Worm (Caenorhabditis elegans) whole organism, young adult: Measurements from ENCODE around the gene F48E8.8.

Experiments used
- F39B2.1 ChIP-seq: fragments of 200-800 bp; sonication (Bioruptor generic); IDR thresholded peaks from 2 replicates; pipeline ENCODE4 v1.3.6; 2022; ENCODE audit warnings: missing genetic modification reagents, missing genetic modification characterization, missing compliant biosample characterization
- ztf-22 ChIP-seq: fragments of 200-800 bp; sonication (Bioruptor generic); optimal IDR thresholded peaks from 2 replicates; lab custom pipeline; 2018; ENCODE audit warnings: mild to moderate bottlenecking, missing genetic modification characterization, moderate library complexity, missing compliant biosample characterization

- no peak for TF ChIP-seq ztf-22 (GFP tag; lab: Kevin White, UChicago)
- no peak for TF ChIP-seq F39B2.1 (GFP tag; lab: Robert Waterston, UW)
Observed at ce11 chrIII:5417921-5418320, 31.7 kb downstream of the F48E8.8 start.
